Fruit fly (Drosophila melanogaster): ENCODE data around the gene CG6310.
A peak's percentile ranks its signal among the peaks of the same experiment; 100 is the strongest.

Gene CG6310

dm6 chr3L:11061200-11061599, 8.5 kb downstream of the CG6310 start, which contains the start of the genes CG6321 and Blos2 (continued):
- TF ChIP-seq CG8359 (GFP tag; optimal IDR thresholded peaks at IDR 0.05; ENCODE audit: borderline replicate concordance) (peak; percentile 30), CG4360 (GFP tag; IDR thresholded peaks at IDR 0.05) (no peak), jumu (GFP tag; optimal IDR thresholded peaks at IDR 0.05) (no peak), CG5953 (GFP tag; IDR thresholded peaks at IDR 0.05) (no peak), Gsc (GFP tag; IDR thresholded peaks at IDR 0.05) (no peak), MTF-1 (GFP tag; optimal IDR thresholded peaks at IDR 0.05; ENCODE audit: borderline replicate concordance) (peak; percentile 6), CG2120 (GFP tag; optimal IDR thresholded peaks at IDR 0.05) (peak; percentile 82), HLHmδ (GFP tag; optimal IDR thresholded peaks at IDR 0.05) (no peak), Awh (GFP tag; IDR thresholded peaks at IDR 0.05) (no peak; the same call in 1 of the 2 replicates), CG16863 (GFP tag; optimal IDR thresholded peaks at IDR 0.05) (peak; percentile 1), toy (GFP tag; IDR thresholded peaks at IDR 0.05) (no peak), p53 (GFP tag; optimal IDR thresholded peaks at IDR 0.05) (no peak), Mad (GFP tag; optimal IDR thresholded peaks at IDR 0.05) (no peak), CG10543 (GFP tag; optimal IDR thresholded peaks at IDR 0.05) (peak; percentile 54), CG15696 (tag; optimal IDR thresholded peaks at IDR 0.05) (peak; percentile 76), mam (GFP tag; optimal IDR thresholded peaks at IDR 0.05) (peak; percentile 23), CG17328 (GFP tag; IDR thresholded peaks at IDR 0.05) (peak; percentile 75), dan (GFP tag; IDR thresholded peaks at IDR 0.05) (no peak), ssp (GFP tag; IDR thresholded peaks at IDR 0.05) (no peak), Ssrp (tag; optimal IDR thresholded peaks at IDR 0.05) (peak; percentile 67), crp (GFP tag; optimal IDR thresholded peaks at IDR 0.05) (peak; percentile 30 to 84), pan (optimal IDR thresholded peaks at IDR 0.05) (peak in 1 of 2 experiments; percentile 32), pan (GFP tag; optimal IDR thresholded peaks at IDR 0.05 in 1 of 2, IDR thresholded peaks at IDR 0.05 in 1 of 2) (peak in 1 of 2 experiments; percentile 40), CG11093 (GFP tag; IDR thresholded peaks at IDR 0.05) (peak; percentile 16; the same call in 1 of the 3 replicates), CG12744 (GFP tag; optimal IDR thresholded peaks at IDR 0.05) (peak; percentile 54), CG7372 (GFP tag; IDR thresholded peaks at IDR 0.05) (no peak), inv (GFP tag; IDR thresholded peaks at IDR 0.05; ENCODE audit: partially characterized antibody) (no peak), lab (GFP tag; optimal IDR thresholded peaks at IDR 0.05) (peak; percentile 86), CG33557 (GFP tag; optimal IDR thresholded peaks at IDR 0.05) (peak; percentile 59), CG7963 (GFP tag; IDR thresholded peaks at IDR 0.05; ENCODE audit: partially characterized antibody) (no peak), CG13123 (GFP tag; optimal IDR thresholded peaks at IDR 0.05) (peak; percentile 15), ase (GFP tag; IDR thresholded peaks at IDR 0.05) (peak; percentile 39; the same call in 1 of the 3 replicates), Xbp1 (GFP tag; optimal IDR thresholded peaks at IDR 0.05) (peak; percentile 75), Dip2 (GFP tag; IDR thresholded peaks at IDR 0.05) (no peak), CG14710 (tag; optimal IDR thresholded peaks at IDR 0.05) (peak; percentile 82), Dad (GFP tag; optimal IDR thresholded peaks at IDR 0.05) (peak; percentile 26), MESR4 (GFP tag; optimal IDR thresholded peaks at IDR 0.05) (no peak), CG17361 (GFP tag; IDR thresholded peaks at IDR 0.05) (peak; percentile 81), ERR (GFP tag; optimal IDR thresholded peaks at IDR 0.05) (no peak), CG16779 (GFP tag; IDR thresholded peaks at IDR 0.05) (no peak), CG14667 (GFP tag; IDR thresholded peaks at IDR 0.05) (no peak), B-H2 (GFP tag; optimal IDR thresholded peaks at IDR 0.05) (peak; percentile 48), Lhr (GFP tag; optimal IDR thresholded peaks at IDR 0.05) (peak; percentile 22), CkIIα-i1 (GFP tag; IDR thresholded peaks at IDR 0.05) (no peak), Pdp1 (GFP tag; optimal IDR thresholded peaks at IDR 0.05) (peak; percentile 30 to 65), CG31365 (tag; optimal IDR thresholded peaks at IDR 0.05) (peak; percentile 24), CG11085 (GFP tag; IDR thresholded peaks at IDR 0.05) (no peak), chif (GFP tag; optimal IDR thresholded peaks at IDR 0.05) (peak in 1 of 2 experiments; percentile 67), ATbp (GFP tag; optimal IDR thresholded peaks at IDR 0.05) (peak; percentile 64), CG4820 (GFP tag; optimal IDR thresholded peaks at IDR 0.05) (peak; percentile 55), B-H1 (GFP tag; IDR thresholded peaks at IDR 0.05) (peak; percentile 27; the same call in 1 of the 3 replicates)
